Worm (Caenorhabditis elegans): Measurements from ENCODE around the gene srx-116.

srx-116 gene

ce11 chrV:12670607-12671006 is at the start of gene srx-116:
TSS of gene srx-116 (plus strand) at chrV:12670907.
- no peak for TF ChIP-seq flh-1 (GFP tag; optimal IDR thresholded peaks at IDR 0.05)
- TF ChIP-seq ceh-43 (GFP tag; optimal IDR thresholded peaks at IDR 0.05), result no peak
- no peak for TF ChIP-seq bed-3 (GFP tag; optimal IDR thresholded peaks at IDR 0.05)
- no peak for TF ChIP-seq unc-39 (tag; optimal IDR thresholded peaks at IDR 0.05)
- no peak for TF ChIP-seq lin-32 (GFP tag; optimal IDR thresholded peaks at IDR 0.05)
- no peak for TF ChIP-seq elt-3 (tag; optimal IDR thresholded peaks at IDR 0.05)
- no peak for TF ChIP-seq nhr-2 (tag; optimal IDR thresholded peaks at IDR 0.05)
- TF ChIP-seq M03D4.4 (tag; optimal IDR thresholded peaks at IDR 0.05), result no peak
- no peak for TF ChIP-seq nhr-12 (tag; optimal IDR thresholded peaks at IDR 0.05)
- TF ChIP-seq unc-62 (GFP tag; optimal IDR thresholded peaks at IDR 0.05), result no peak
- no peak for TF ChIP-seq lsy-2 (tag; optimal IDR thresholded peaks at IDR 0.05)
- TF ChIP-seq mab-5 (tag; optimal IDR thresholded peaks at IDR 0.05), result no peak
- no peak for TF ChIP-seq ces-1 (GFP tag; optimal IDR thresholded peaks at IDR 0.05)
- TF ChIP-seq unc-120 (tag; optimal IDR thresholded peaks at IDR 0.05; ENCODE audit: poor library complexity, severe bottlenecking), result no peak
- no peak for TF ChIP-seq drap-1 (GFP tag; optimal IDR thresholded peaks at IDR 0.05)
- TF ChIP-seq blmp-1 (tag; optimal IDR thresholded peaks at IDR 0.05), result no peak
- TF ChIP-seq ztf-11 (tag; optimal IDR thresholded peaks at IDR 0.05), result no peak
- TF ChIP-seq nhr-237 (tag; optimal IDR thresholded peaks at IDR 0.05), result no peak
- no peak for TF ChIP-seq sem-2 (GFP tag; optimal IDR thresholded peaks at IDR 0.05)
- no peak for TF ChIP-seq mls-2 (tag; optimal IDR thresholded peaks at IDR 0.05)

ce11 chrV:12624371-12624770 is 46.3 kb upstream of the srx-116 start, which contains the start of gene F56H9.9:
TSS of gene F56H9.9 (minus strand) at chrV:12624471.
- no peak for TF ChIP-seq bed-3 (GFP tag; optimal IDR thresholded peaks at IDR 0.05)
- no peak for TF ChIP-seq lin-13 (tag; optimal IDR thresholded peaks at IDR 0.05)
- TF ChIP-seq mep-1 (tag; optimal IDR thresholded peaks at IDR 0.05), result no peak
- TF ChIP-seq lin-32 (GFP tag; optimal IDR thresholded peaks at IDR 0.05), result no peak
- no peak for TF ChIP-seq nhr-12 (tag; optimal IDR thresholded peaks at IDR 0.05)
- TF ChIP-seq unc-62 (GFP tag; optimal IDR thresholded peaks at IDR 0.05), result no peak
- no peak for TF ChIP-seq ham-2 (GFP tag; optimal IDR thresholded peaks at IDR 0.05)
- no peak for TF ChIP-seq nhr-76 (tag; optimal IDR thresholded peaks at IDR 0.05)
- TF ChIP-seq ztf-11 (tag; optimal IDR thresholded peaks at IDR 0.05), result no peak
- TF ChIP-seq ceh-39 (tag; optimal IDR thresholded peaks at IDR 0.05), result no peak
- TF ChIP-seq tbx-8 (GFP tag; optimal IDR thresholded peaks at IDR 0.05), result no peak
- no peak for TF ChIP-seq ceh-83 (GFP tag; optimal IDR thresholded peaks at IDR 0.05)
- no peak for TF ChIP-seq cnd-1 (tag; optimal IDR thresholded peaks at IDR 0.05)
- no peak for TF ChIP-seq hlh-1 (tag; optimal IDR thresholded peaks at IDR 0.05)
- TF ChIP-seq mls-2 (tag; optimal IDR thresholded peaks at IDR 0.05), result no peak
- TF ChIP-seq mab-5 (tag; optimal IDR thresholded peaks at IDR 0.05), result no peak
- no peak for TF ChIP-seq ces-1 (GFP tag; optimal IDR thresholded peaks at IDR 0.05)
- TF ChIP-seq flh-1 (GFP tag; optimal IDR thresholded peaks at IDR 0.05), result no peak
- no peak for TF ChIP-seq nhr-28 (tag; optimal IDR thresholded peaks at IDR 0.05)
- no peak for TF ChIP-seq unc-39 (tag; optimal IDR thresholded peaks at IDR 0.05)

ce11 chrV:12629743-12630142 is 41.0 kb upstream of the srx-116 start, which contains the start of gene F56H9.6:
TSS of gene F56H9.6 (minus strand) at chrV:12629843.
- TF ChIP-seq ham-2 (GFP tag; optimal IDR thresholded peaks at IDR 0.05) (no peak), snpc-4 (tag; optimal IDR thresholded peaks at IDR 0.05) (no peak), unc-39 (tag; optimal IDR thresholded peaks at IDR 0.05) (no peak), pha-4 (tag; optimal IDR thresholded peaks at IDR 0.05) (no peak), lin-13 (tag; optimal IDR thresholded peaks at IDR 0.05) (no peak), ceh-43 (GFP tag; optimal IDR thresholded peaks at IDR 0.05) (no peak), M03D4.4 (tag; optimal IDR thresholded peaks at IDR 0.05) (no peak), hlh-1 (tag; optimal IDR thresholded peaks at IDR 0.05) (no peak), nhr-12 (tag; optimal IDR thresholded peaks at IDR 0.05) (no peak), elt-1 (tag; optimal IDR thresholded peaks at IDR 0.05; ENCODE audit: borderline replicate concordance, insufficient read depth) (no peak), nhr-2 (tag; optimal IDR thresholded peaks at IDR 0.05) (no peak), flh-1 (GFP tag; optimal IDR thresholded peaks at IDR 0.05) (no peak), sem-2 (GFP tag; optimal IDR thresholded peaks at IDR 0.05) (no peak), ztf-11 (tag; optimal IDR thresholded peaks at IDR 0.05) (no peak), nhr-237 (tag; optimal IDR thresholded peaks at IDR 0.05) (no peak), mab-5 (tag; optimal IDR thresholded peaks at IDR 0.05) (no peak), ceh-83 (GFP tag; optimal IDR thresholded peaks at IDR 0.05) (no peak), sptf-1 (tag; optimal IDR thresholded peaks at IDR 0.05) (no peak), nhr-76 (tag; optimal IDR thresholded peaks at IDR 0.05) (no peak)

- TF ChIP-seq ceh-43 (GFP tag; optimal IDR thresholded peaks at IDR 0.05) (no peak), unc-62 (GFP tag; optimal IDR thresholded peaks at IDR 0.05) (no peak), nhr-76 (tag; optimal IDR thresholded peaks at IDR 0.05) (no peak), flh-1 (GFP tag; optimal IDR thresholded peaks at IDR 0.05) (no peak), lsy-2 (tag; optimal IDR thresholded peaks at IDR 0.05) (no peak), nhr-12 (tag; optimal IDR thresholded peaks at IDR 0.05) (no peak), bed-3 (GFP tag; optimal IDR thresholded peaks at IDR 0.05) (no peak), nhr-28 (tag; optimal IDR thresholded peaks at IDR 0.05) (no peak), mab-5 (tag; optimal IDR thresholded peaks at IDR 0.05) (no peak), drap-1 (GFP tag; optimal IDR thresholded peaks at IDR 0.05) (no peak), cnd-1 (tag; optimal IDR thresholded peaks at IDR 0.05) (no peak), elt-3 (tag; optimal IDR thresholded peaks at IDR 0.05) (no peak), M03D4.4 (tag; optimal IDR thresholded peaks at IDR 0.05) (no peak), mep-1 (tag; optimal IDR thresholded peaks at IDR 0.05) (no peak), nhr-2 (tag; optimal IDR thresholded peaks at IDR 0.05) (no peak)
Measured at ce11 chrV:12632048-12632447, 38.7 kb upstream of the srx-116 start, which contains the start of gene srx-113. TSS of gene srx-113 (minus strand) at chrV:12632148.

Measured in whole organism, mixed stage, embryonic.